Worm (Caenorhabditis elegans): ENCODE measurements around the gene M05D6.3.

The M05D6.3 gene

DNA sequence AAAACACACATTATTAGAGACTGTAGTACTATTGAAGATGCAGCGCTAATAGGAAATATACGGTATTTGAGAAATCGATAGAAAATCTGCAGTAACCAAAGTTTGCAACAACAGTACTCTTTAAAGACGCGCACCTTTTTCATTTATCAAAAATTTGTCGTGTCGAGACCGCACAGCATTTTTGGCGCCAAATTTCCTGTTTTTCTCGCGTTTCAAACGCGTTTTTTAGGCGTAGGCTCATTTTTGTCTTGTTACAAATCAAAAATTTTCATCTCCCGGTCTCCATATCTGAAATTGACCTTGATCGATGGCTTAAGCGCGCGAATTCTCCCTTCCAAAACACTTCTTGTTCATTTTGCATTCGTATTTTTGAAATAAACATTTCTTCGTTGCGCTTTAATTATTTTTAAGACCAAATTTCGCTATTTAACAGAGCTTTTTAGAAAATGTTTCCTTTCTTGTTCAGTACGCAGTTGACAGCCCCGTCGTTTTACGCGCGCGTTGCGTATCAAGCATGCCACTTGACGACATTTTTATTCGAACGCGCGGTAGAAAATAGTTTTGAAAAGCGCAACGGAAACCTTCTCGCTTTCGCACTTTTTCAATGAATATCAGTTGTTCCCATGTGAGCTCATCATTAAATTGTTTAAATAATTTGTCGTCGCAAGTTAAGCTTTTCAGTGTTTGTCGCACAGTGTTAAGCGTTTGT is 18.7 kb upstream of the M05D6.3 start (continued):
- no peak for TF ChIP-seq mel-28 (tag; optimal IDR thresholded peaks at IDR 0.05; ENCODE audit: borderline replicate concordance)
- no peak for TF ChIP-seq F52B5.7 (tag; optimal IDR thresholded peaks at IDR 0.05)
- TF ChIP-seq dpl-1 (GFP tag; optimal IDR thresholded peaks at IDR 0.05): peak; percentile 76
- TF ChIP-seq mcd-1 (GFP tag; IDR thresholded peaks at IDR 0.05): no peak
- TF ChIP-seq somi-1 (GFP tag; optimal IDR thresholded peaks at IDR 0.05): no peak
- TF ChIP-seq lin-26 (GFP tag; IDR thresholded peaks at IDR 0.05): no peak
- TF ChIP-seq madf-8 (GFP tag; conservative IDR thresholded peaks at IDR 0.05): peak; percentile 85
- TF ChIP-seq akir-1 (GFP tag; optimal IDR thresholded peaks at IDR 0.05): no peak
- no peak for TF ChIP-seq rpc-1 (optimal IDR thresholded peaks at IDR 0.05)
- no peak for TF ChIP-seq rpc-1 (tag; optimal IDR thresholded peaks at IDR 0.05)
- TF ChIP-seq nhr-120 (GFP tag; IDR thresholded peaks at IDR 0.05): no peak
- no peak for TF ChIP-seq attf-3 (GFP tag; conservative IDR thresholded peaks at IDR 0.05)
- peak; percentile 74 for TF ChIP-seq snpc-3.4 (tag; optimal IDR thresholded peaks at IDR 0.05)
- TF ChIP-seq mxl-1 (tag; optimal IDR thresholded peaks at IDR 0.05): no peak
- no peak for TF ChIP-seq aptf-2 (GFP tag; conservative IDR thresholded peaks at IDR 0.05)
- no peak for TF ChIP-seq hmg-1.2 (GFP tag; IDR thresholded peaks at IDR 0.05)
- TF ChIP-seq lir-1 (GFP tag; conservative IDR thresholded peaks at IDR 0.05): no peak
- no peak for TF ChIP-seq C17E4.6 (GFP tag; IDR thresholded peaks at IDR 0.05)
- TF ChIP-seq fkh-3 (tag; optimal IDR thresholded peaks at IDR 0.05): no peak
- no peak for TF ChIP-seq F37B4.10 (GFP tag; IDR thresholded peaks at IDR 0.05)
- no peak for TF ChIP-seq ceh-58 (GFP tag; IDR thresholded peaks at IDR 0.05)
- TF ChIP-seq B0336.3 (GFP tag; IDR thresholded peaks at IDR 0.05): no peak
- TF ChIP-seq hsf-1 (GFP tag; IDR thresholded peaks at IDR 0.05): peak; percentile 74
- TF ChIP-seq gei-17 (GFP tag; optimal IDR thresholded peaks at IDR 0.05): no peak
- no peak for TF ChIP-seq egl-18 (GFP tag; IDR thresholded peaks at IDR 0.05)
- TF ChIP-seq bed-1 (GFP tag; IDR thresholded peaks at IDR 0.05): no peak
- no peak for TF ChIP-seq nhr-80 (tag; optimal IDR thresholded peaks at IDR 0.05)
- no peak for TF ChIP-seq attf-5 (GFP tag; optimal IDR thresholded peaks at IDR 0.05)
- no peak for TF ChIP-seq sdz-38 (tag; optimal IDR thresholded peaks at IDR 0.05)
- no peak for TF ChIP-seq F10E7.11 (tag; optimal IDR thresholded peaks at IDR 0.05)
- no peak for TF ChIP-seq T26A5.8 (tag; optimal IDR thresholded peaks at IDR 0.05)
- TF ChIP-seq Y79H2A.3 (GFP tag; conservative IDR thresholded peaks at IDR 0.05): no peak
- no peak for TF ChIP-seq tbp1 (GFP tag; optimal IDR thresholded peaks at IDR 0.05)
- no peak for TF ChIP-seq ztf-18 (tag; optimal IDR thresholded peaks at IDR 0.05)
- no peak for TF ChIP-seq him-1 (tag; optimal IDR thresholded peaks at IDR 0.05)
- no peak for TF ChIP-seq hlh-26 (GFP tag; conservative IDR thresholded peaks at IDR 0.05)
- TF ChIP-seq F49E8.2 (tag; optimal IDR thresholded peaks at IDR 0.05; ENCODE audit: insufficient read depth): peak; percentile 60
- TF ChIP-seq tlf-1 (GFP tag; optimal IDR thresholded peaks at IDR 0.05): peak; percentile 48
- no peak for TF ChIP-seq B0261.1 (tag; optimal IDR thresholded peaks at IDR 0.05)
- no peak for TF ChIP-seq F22D6.2 (tag; optimal IDR thresholded peaks at IDR 0.05)
- TF ChIP-seq xnd-1 (tag; optimal IDR thresholded peaks at IDR 0.05): peak; percentile 81
- no peak for TF ChIP-seq K11D2.4 (GFP tag; IDR thresholded peaks at IDR 0.05)
- no peak for TF ChIP-seq lin-35 (GFP tag; optimal IDR thresholded peaks at IDR 0.05)
- no peak for TF ChIP-seq nhr-90 (tag; optimal IDR thresholded peaks at IDR 0.05)
- TF ChIP-seq ztf-22 (GFP tag; optimal IDR thresholded peaks at IDR 0.05): no peak
- TF ChIP-seq sea-2 (GFP tag; IDR thresholded peaks at IDR 0.05): no peak
- TF ChIP-seq B0019.2 (GFP tag; conservative IDR thresholded peaks at IDR 0.05): no peak
- TF ChIP-seq nhr-179 (tag; optimal IDR thresholded peaks at IDR 0.05): no peak
- TF ChIP-seq lin-40 (tag; optimal IDR thresholded peaks at IDR 0.05): no peak
